ENCODE assay signal across 1 fruit fly cellular context in genomic region chr2L:2878188-2878587, dm6.
TF ChIP-seq lines count a peak whose summit lies in the region.

Prx6a (minus strand) TSS chr2L:2878232.
Sbat (plus strand) TSS chr2L:2878344.

TF ChIP-seq in whole organism, embryonic, 481 proteins besides CTCF, POLR2A, EP300 and RAD21 (continued from another document and continues in another):
- no peak for TF ChIP-seq bigmax (GFP tag; optimal IDR thresholded peaks at IDR 0.05; lab: Kevin White, UChicago)
- TF ChIP-seq jigr1 (GFP tag; IDR thresholded peaks at IDR 0.05; lab: Robert Waterston, UW), result no peak
- no peak for TF ChIP-seq grn (GFP tag; optimal IDR thresholded peaks at IDR 0.05; lab: Kevin White, UChicago)
- peak; percentile 58 for TF ChIP-seq Blimp-1 (GFP tag; optimal IDR thresholded peaks at IDR 0.05; lab: Kevin White, UChicago)
- peak; percentile 32; the same call in 1 of the 2 replicates for TF ChIP-seq Scr (GFP tag; IDR thresholded peaks at IDR 0.05; lab: Robert Waterston, UW; ENCODE audit: partially characterized antibody)
- TF ChIP-seq tio (GFP tag; optimal IDR thresholded peaks at IDR 0.05; lab: Kevin White, UChicago), result no peak
- TF ChIP-seq CG11398 (GFP tag; optimal IDR thresholded peaks at IDR 0.05; lab: Kevin White, UChicago), result peak; percentile 62
- TF ChIP-seq Pdp1 (GFP tag; optimal IDR thresholded peaks at IDR 0.05; lab: Kevin White, UChicago), result peak; percentile 64 to 67
- peak; percentile 63 for TF ChIP-seq CG18262 (tag; optimal IDR thresholded peaks at IDR 0.05; lab: Kevin White, UChicago)
- TF ChIP-seq MESR4 (GFP tag; optimal IDR thresholded peaks at IDR 0.05; lab: Kevin White, UChicago), result peak; percentile 4
- peak; percentile 69 for TF ChIP-seq CG15269 (tag; optimal IDR thresholded peaks at IDR 0.05; lab: Kevin White, UChicago)
- peak; percentile 57 for TF ChIP-seq Bdp1 (GFP tag; optimal IDR thresholded peaks at IDR 0.05; lab: Kevin White, UChicago)
- TF ChIP-seq CG6813 (GFP tag; optimal IDR thresholded peaks at IDR 0.05; lab: Kevin White, UChicago), result peak; percentile 25
- TF ChIP-seq CG18619 (GFP tag; optimal IDR thresholded peaks at IDR 0.05; lab: Kevin White, UChicago), result peak; percentile 44
- no peak for TF ChIP-seq Jarid2 (GFP tag; optimal IDR thresholded peaks at IDR 0.05; lab: Kevin White, UChicago)
- peak; percentile 84 for TF ChIP-seq B-H2 (GFP tag; optimal IDR thresholded peaks at IDR 0.05; lab: Kevin White, UChicago)
- TF ChIP-seq Hsf (GFP tag; optimal IDR thresholded peaks at IDR 0.05; lab: Kevin White, UChicago), result peak; percentile 75
- peak; percentile 70 for TF ChIP-seq pho (GFP tag; optimal IDR thresholded peaks at IDR 0.05; lab: Kevin White, UChicago)
- no peak for TF ChIP-seq Adf1 (GFP tag; IDR thresholded peaks at IDR 0.05; lab: Robert Waterston, UW)
- peak; percentile 72 for TF ChIP-seq zen (tag; optimal IDR thresholded peaks at IDR 0.05; lab: Kevin White, UChicago)
- TF ChIP-seq Six4 (GFP tag; optimal IDR thresholded peaks at IDR 0.05; lab: Kevin White, UChicago), result peak; percentile 41
- TF ChIP-seq lmd (GFP tag; IDR thresholded peaks at IDR 0.05; lab: Robert Waterston, UW), result peak; percentile 81
- peak; percentile 84 for TF ChIP-seq CG7372 (GFP tag; IDR thresholded peaks at IDR 0.05; lab: Robert Waterston, UW)
- TF ChIP-seq her (GFP tag; optimal IDR thresholded peaks at IDR 0.05; lab: Kevin White, UChicago), result peak; percentile 69
- TF ChIP-seq Hand (GFP tag; optimal IDR thresholded peaks at IDR 0.05; lab: Kevin White, UChicago), result no peak
- no peak for TF ChIP-seq Dip2 (GFP tag; IDR thresholded peaks at IDR 0.05; lab: Robert Waterston, UW)
- peak; percentile 66 for TF ChIP-seq pnt (GFP tag; optimal IDR thresholded peaks at IDR 0.05; lab: Kevin White, UChicago)
- peak; percentile 88 for TF ChIP-seq CG8478 (optimal IDR thresholded peaks at IDR 0.05; lab: Kevin White, UChicago)
- peak; percentile 63 for TF ChIP-seq NC2β (GFP tag; optimal IDR thresholded peaks at IDR 0.05; lab: Kevin White, UChicago)
- peak; percentile 45 for TF ChIP-seq CG12219 (GFP tag; optimal IDR thresholded peaks at IDR 0.05; lab: Kevin White, UChicago)
- TF ChIP-seq gem (tag; optimal IDR thresholded peaks at IDR 0.05; lab: Kevin White, UChicago), result peak; percentile 79
- TF ChIP-seq CG13624 (GFP tag; optimal IDR thresholded peaks at IDR 0.05; lab: Kevin White, UChicago), result peak; percentile 75
- TF ChIP-seq Nf-YA (GFP tag; IDR thresholded peaks at IDR 0.05; lab: Robert Waterston, UW), result no peak
- peak; percentile 67 for TF ChIP-seq Aef1 (GFP tag; IDR thresholded peaks at IDR 0.05; lab: Robert Waterston, UW)
- peak; percentile 33 for TF ChIP-seq odd (GFP tag; optimal IDR thresholded peaks at IDR 0.05; lab: Kevin White, UChicago)
- TF ChIP-seq hth (optimal IDR thresholded peaks at IDR 0.05; lab: Kevin White, UChicago), result no peak
- TF ChIP-seq toy (GFP tag; IDR thresholded peaks at IDR 0.05; lab: Robert Waterston, UW), result no peak
- TF ChIP-seq CG15514 (GFP tag; optimal IDR thresholded peaks at IDR 0.05; lab: Kevin White, UChicago), result peak; percentile 100
- peak; percentile 55 for TF ChIP-seq mirr (GFP tag; optimal IDR thresholded peaks at IDR 0.05; lab: Kevin White, UChicago)
- TF ChIP-seq slp2 (GFP tag; optimal IDR thresholded peaks at IDR 0.05; lab: Kevin White, UChicago), result peak; percentile 57
- TF ChIP-seq Atf3 (GFP tag; optimal IDR thresholded peaks at IDR 0.05; lab: Kevin White, UChicago), result peak; percentile 40
- peak; percentile 56; the same call in 2 of the 3 replicates for TF ChIP-seq tgo (GFP tag; IDR thresholded peaks at IDR 0.05; lab: Robert Waterston, UW)
- TF ChIP-seq CG1024 (GFP tag; IDR thresholded peaks at IDR 0.05; lab: Robert Waterston, UW), result 0 out of 2 replicates have a peak, but pooled peaks have one; percentile 19
- no peak for TF ChIP-seq CG2129 (GFP tag; IDR thresholded peaks at IDR 0.05; lab: Robert Waterston, UW; ENCODE audit: partially characterized antibody)
- no peak for TF ChIP-seq CG10959 (GFP tag; IDR thresholded peaks at IDR 0.05; lab: Robert Waterston, UW)
- peak; percentile 81 for TF ChIP-seq CG18599 (GFP tag; optimal IDR thresholded peaks at IDR 0.05; lab: Kevin White, UChicago)
- no peak for TF ChIP-seq HLH4C (GFP tag; IDR thresholded peaks at IDR 0.05; lab: Robert Waterston, UW; ENCODE audit: partially characterized antibody)
- TF ChIP-seq Hr39 (optimal IDR thresholded peaks at IDR 0.05; lab: Kevin White, UChicago), result no peak
- TF ChIP-seq CG17385 (GFP tag; optimal IDR thresholded peaks at IDR 0.05; lab: Kevin White, UChicago), result peak; percentile 53
- peak; percentile 52; the same call in 1 of the 3 replicates for TF ChIP-seq ase (GFP tag; IDR thresholded peaks at IDR 0.05; lab: Robert Waterston, UW)
- TF ChIP-seq CG7928 (GFP tag; optimal IDR thresholded peaks at IDR 0.05; lab: Kevin White, UChicago), result peak; percentile 99
- peak; percentile 69 for TF ChIP-seq CG13775 (GFP tag; optimal IDR thresholded peaks at IDR 0.05; lab: Kevin White, UChicago)
- TF ChIP-seq Sox102F (GFP tag; optimal IDR thresholded peaks at IDR 0.05; lab: Kevin White, UChicago), result peak; percentile 53
- TF ChIP-seq CG15011 (GFP tag; optimal IDR thresholded peaks at IDR 0.05; lab: Kevin White, UChicago), result peak; percentile 24
- peak; percentile 92 for TF ChIP-seq HmgZ (tag; optimal IDR thresholded peaks at IDR 0.05; lab: Kevin White, UChicago)
- peak; percentile 58; the same call in 1 of the 2 replicates for TF ChIP-seq Taf1 (GFP tag; IDR thresholded peaks at IDR 0.05; lab: Robert Waterston, UW)
- peak; percentile 68 for TF ChIP-seq nerfin-1 (tag; optimal IDR thresholded peaks at IDR 0.05; lab: Kevin White, UChicago)
- TF ChIP-seq Camta (GFP tag; optimal IDR thresholded peaks at IDR 0.05; lab: Kevin White, UChicago), result peak; percentile 66
- TF ChIP-seq CG7987 (GFP tag; optimal IDR thresholded peaks at IDR 0.05; lab: Kevin White, UChicago), result peak; percentile 39
- TF ChIP-seq stc (GFP tag; IDR thresholded peaks at IDR 0.05; lab: Robert Waterston, UW), result peak; percentile 45; the same call in 1 of the 2 replicates
- TF ChIP-seq CG3995 (GFP tag; optimal IDR thresholded peaks at IDR 0.05; lab: Kevin White, UChicago), result peak; percentile 34
- TF ChIP-seq Ptx1 (GFP tag; IDR thresholded peaks at IDR 0.05; lab: Robert Waterston, UW), result peak; percentile 70
- no peak for TF ChIP-seq CG6791 (GFP tag; IDR thresholded peaks at IDR 0.05; lab: Robert Waterston, UW; ENCODE audit: partially characterized antibody)
- no peak for TF ChIP-seq NK7.1 (GFP tag; optimal IDR thresholded peaks at IDR 0.05; lab: Kevin White, UChicago)
- peak; percentile 58 for TF ChIP-seq gcm2 (GFP tag; optimal IDR thresholded peaks at IDR 0.05; lab: Kevin White, UChicago)
- TF ChIP-seq zf30C (GFP tag; optimal IDR thresholded peaks at IDR 0.05; lab: Kevin White, UChicago), result no peak
- peak; percentile 79 for TF ChIP-seq Xrp1 (GFP tag; IDR thresholded peaks at IDR 0.05; lab: Robert Waterston, UW)
- peak; percentile 65 for TF ChIP-seq dmrt11E (tag; optimal IDR thresholded peaks at IDR 0.05; lab: Kevin White, UChicago)
- peak; percentile 62 for TF ChIP-seq CG12299 (tag; optimal IDR thresholded peaks at IDR 0.05; lab: Kevin White, UChicago)
- peak; percentile 54; the same call in 1 of the 3 replicates for TF ChIP-seq CG7357 (GFP tag; IDR thresholded peaks at IDR 0.05; lab: Robert Waterston, UW)
- peak; percentile 25 for TF ChIP-seq kni (GFP tag; optimal IDR thresholded peaks at IDR 0.05; lab: Kevin White, UChicago)
- peak; percentile 79 for TF ChIP-seq Abd-B (GFP tag; optimal IDR thresholded peaks at IDR 0.05; lab: Kevin White, UChicago)
- TF ChIP-seq CG2712 (tag; optimal IDR thresholded peaks at IDR 0.05; lab: Kevin White, UChicago), result peak; percentile 84
- no peak for TF ChIP-seq ham (GFP tag; IDR thresholded peaks at IDR 0.05; lab: Robert Waterston, UW)
- peak; percentile 42 for TF ChIP-seq CG4854 (GFP tag; optimal IDR thresholded peaks at IDR 0.05; lab: Kevin White, UChicago)
- peak; percentile 48 for TF ChIP-seq CG13287 (GFP tag; IDR thresholded peaks at IDR 0.05; lab: Robert Waterston, UW; ENCODE audit: partially characterized antibody)
- no peak for TF ChIP-seq cad (GFP tag; optimal IDR thresholded peaks at IDR 0.05; lab: Kevin White, UChicago)
- TF ChIP-seq Deaf1 (tag; optimal IDR thresholded peaks at IDR 0.05; lab: Kevin White, UChicago), result peak; percentile 35
- TF ChIP-seq BEAF-32 (GFP tag; optimal IDR thresholded peaks at IDR 0.05; lab: Kevin White, UChicago), result peak; percentile 44
- 0 out of 3 replicates have a peak, but pooled peaks have one; percentile 48 for TF ChIP-seq zfh1 (GFP tag; IDR thresholded peaks at IDR 0.05; lab: Robert Waterston, UW)
- TF ChIP-seq CG10267 (tag; optimal IDR thresholded peaks at IDR 0.05; lab: Kevin White, UChicago), result peak; percentile 58
- peak; percentile 70 for TF ChIP-seq CG7839 (tag; optimal IDR thresholded peaks at IDR 0.05; lab: Kevin White, UChicago)
- TF ChIP-seq CG8924 (tag; optimal IDR thresholded peaks at IDR 0.05; lab: Kevin White, UChicago), result peak; percentile 59
- TF ChIP-seq CG12071 (GFP tag; optimal IDR thresholded peaks at IDR 0.05; lab: Kevin White, UChicago), result peak; percentile 27
- peak; percentile 81 for TF ChIP-seq gro (GFP tag; optimal IDR thresholded peaks at IDR 0.05; lab: Kevin White, UChicago)
- TF ChIP-seq dpn (GFP tag; optimal IDR thresholded peaks at IDR 0.05; lab: Kevin White, UChicago), result peak; percentile 74
- TF ChIP-seq insv (GFP tag; optimal IDR thresholded peaks at IDR 0.05; lab: Kevin White, UChicago), result peak in 1 of 2 experiments; percentile 49
- no peak for TF ChIP-seq Poxn (GFP tag; IDR thresholded peaks at IDR 0.05; lab: Robert Waterston, UW)
- TF ChIP-seq row (GFP tag; IDR thresholded peaks at IDR 0.05; lab: Robert Waterston, UW), result peak; percentile 97
- TF ChIP-seq kay (GFP tag; optimal IDR thresholded peaks at IDR 0.05; lab: Kevin White, UChicago), result peak; percentile 78
- peak; percentile 65 for TF ChIP-seq Dek (tag; optimal IDR thresholded peaks at IDR 0.05; lab: Kevin White, UChicago)
- TF ChIP-seq cwo (GFP tag; optimal IDR thresholded peaks at IDR 0.05; lab: Kevin White, UChicago), result peak; percentile 30
- TF ChIP-seq Bgb (GFP tag; IDR thresholded peaks at IDR 0.05; lab: Robert Waterston, UW; ENCODE audit: partially characterized antibody), result no peak
- TF ChIP-seq CG12104 (GFP tag; optimal IDR thresholded peaks at IDR 0.05; lab: Kevin White, UChicago), result peak; percentile 45
- TF ChIP-seq TFAM (GFP tag; optimal IDR thresholded peaks at IDR 0.05; lab: Kevin White, UChicago), result no peak
- peak; percentile 63 for TF ChIP-seq CG9876 (GFP tag; optimal IDR thresholded peaks at IDR 0.05; lab: Kevin White, UChicago)
- peak; percentile 5 for TF ChIP-seq CG17802 (tag; optimal IDR thresholded peaks at IDR 0.05; lab: Kevin White, UChicago)
- peak; percentile 45 for TF ChIP-seq CG8089 (GFP tag; optimal IDR thresholded peaks at IDR 0.05; lab: Kevin White, UChicago)
- TF ChIP-seq run (tag; optimal IDR thresholded peaks at IDR 0.05; lab: Kevin White, UChicago), result peak; percentile 46
- no peak for TF ChIP-seq CG8359 (GFP tag; optimal IDR thresholded peaks at IDR 0.05; lab: Kevin White, UChicago; ENCODE audit: borderline replicate concordance)
- TF ChIP-seq CG17359 (tag; optimal IDR thresholded peaks at IDR 0.05; lab: Kevin White, UChicago), result peak; percentile 72
- peak; percentile 66 for TF ChIP-seq CG12942 (GFP tag; optimal IDR thresholded peaks at IDR 0.05; lab: Kevin White, UChicago)
- TF ChIP-seq chinmo (GFP tag; IDR thresholded peaks at IDR 0.05; lab: Robert Waterston, UW; ENCODE audit: partially characterized antibody), result no peak
- TF ChIP-seq HHEX (GFP tag; optimal IDR thresholded peaks at IDR 0.05; lab: Kevin White, UChicago), result peak; percentile 67
- TF ChIP-seq Ssrp (tag; optimal IDR thresholded peaks at IDR 0.05; lab: Kevin White, UChicago), result peak; percentile 60
- TF ChIP-seq ara (GFP tag; IDR thresholded peaks at IDR 0.05; lab: Robert Waterston, UW), result no peak
- no peak for TF ChIP-seq D (optimal IDR thresholded peaks at IDR 0.05; lab: Kevin White, UChicago)
- peak; percentile 40 for TF ChIP-seq D (GFP tag; optimal IDR thresholded peaks at IDR 0.05; lab: Kevin White, UChicago)
- peak; percentile 76 for TF ChIP-seq klu (GFP tag; IDR thresholded peaks at IDR 0.05; lab: Robert Waterston, UW)
- TF ChIP-seq sqz (GFP tag; optimal IDR thresholded peaks at IDR 0.05; lab: Kevin White, UChicago), result peak; percentile 29
- TF ChIP-seq schlank (tag; optimal IDR thresholded peaks at IDR 0.05; lab: Kevin White, UChicago), result peak; percentile 65
- no peak for TF ChIP-seq CG14860 (GFP tag; IDR thresholded peaks at IDR 0.05; lab: Robert Waterston, UW; ENCODE audit: partially characterized antibody)
- TF ChIP-seq Sry-β (GFP tag; optimal IDR thresholded peaks at IDR 0.05; lab: Kevin White, UChicago), result peak; percentile 53
- TF ChIP-seq CrebB (tag; optimal IDR thresholded peaks at IDR 0.05; lab: Kevin White, UChicago), result peak; percentile 58
- TF ChIP-seq ash1 (GFP tag; optimal IDR thresholded peaks at IDR 0.05; lab: Kevin White, UChicago), result no peak
- no peak for TF ChIP-seq dati (GFP tag; IDR thresholded peaks at IDR 0.05; lab: Robert Waterston, UW)
- peak; percentile 36; the same call in 1 of the 3 replicates for TF ChIP-seq Mrtf (GFP tag; IDR thresholded peaks at IDR 0.05; lab: Robert Waterston, UW)
- TF ChIP-seq Fer1 (GFP tag; optimal IDR thresholded peaks at IDR 0.05; lab: Kevin White, UChicago), result peak; percentile 81
- peak; percentile 73 for TF ChIP-seq Antp (GFP tag; optimal IDR thresholded peaks at IDR 0.05; lab: Kevin White, UChicago)
- TF ChIP-seq wor (GFP tag; IDR thresholded peaks at IDR 0.05; lab: Robert Waterston, UW), result peak; percentile 29; the same call in 1 of the 2 replicates
- peak; percentile 0 for TF ChIP-seq CG5245 (GFP tag; optimal IDR thresholded peaks at IDR 0.05; lab: Kevin White, UChicago)
- TF ChIP-seq CG5953 (GFP tag; IDR thresholded peaks at IDR 0.05; lab: Robert Waterston, UW), result no peak
- peak; percentile 83 for TF ChIP-seq CG9932 (GFP tag; IDR thresholded peaks at IDR 0.05; lab: Robert Waterston, UW)
- peak; percentile 35 for TF ChIP-seq CG31365 (tag; optimal IDR thresholded peaks at IDR 0.05; lab: Kevin White, UChicago)
- peak; percentile 79 for TF ChIP-seq CG9215 (GFP tag; IDR thresholded peaks at IDR 0.05; lab: Robert Waterston, UW)
- peak; percentile 68 for TF ChIP-seq twi (tag; optimal IDR thresholded peaks at IDR 0.05; lab: Kevin White, UChicago)
- peak; percentile 65 for TF ChIP-seq CG8944 (GFP tag; optimal IDR thresholded peaks at IDR 0.05; lab: Kevin White, UChicago)
- TF ChIP-seq CG32532 (GFP tag; IDR thresholded peaks at IDR 0.05; lab: Robert Waterston, UW), result peak; percentile 72
- peak; percentile 57 for TF ChIP-seq CG12744 (GFP tag; optimal IDR thresholded peaks at IDR 0.05; lab: Kevin White, UChicago)
- no peak for TF ChIP-seq crol (GFP tag; IDR thresholded peaks at IDR 0.05; lab: Robert Waterston, UW)
